Worm (Caenorhabditis elegans) whole organism, young adult: ENCODE results near the gene Y6G8.2.
A peak's percentile ranks its signal among the peaks of the same experiment; 100 is the strongest.

Experiments used
- aptf-3 ChIP-seq: fragments of 200-800 bp; sonication (Bioruptor generic); IDR thresholded peaks from 2 replicates; pipeline ENCODE4 v1.3.6; 2022; ENCODE audit warnings: missing genetic modification characterization, missing compliant biosample characterization
- attf-3 ChIP-seq: fragments of 200-800 bp; sonication (Bioruptor generic); conservative IDR thresholded peaks from 2 replicates; pipeline ENCODE4 v1.3.6; 2022; ENCODE audit warnings: missing genetic modification reagents, missing genetic modification characterization, missing compliant biosample characterization
- bed-2 ChIP-seq: fragments of 200-800 bp; sonication (Bioruptor generic); IDR thresholded peaks from 2 replicates; pipeline ENCODE4 v1.3.6; 2022; ENCODE audit warnings: missing genetic modification reagents, missing genetic modification characterization, missing compliant biosample characterization
- cebp-2 ChIP-seq: fragments of 200-800 bp; sonication (Bioruptor generic); IDR thresholded peaks from 2 replicates; pipeline ENCODE4 v1.3.6; 2022; ENCODE audit warnings: missing genetic modification characterization, missing compliant biosample characterization
- egl-44 ChIP-seq: fragments of 200-800 bp; sonication (Bioruptor generic); IDR thresholded peaks from 2 replicates; pipeline ENCODE4 v1.3.6; 2022; ENCODE audit warnings: missing genetic modification reagents, missing genetic modification characterization, missing compliant biosample characterization
- egrh-3 ChIP-seq: fragments of 200-800 bp; sonication (Bioruptor generic); IDR thresholded peaks from 2 replicates; pipeline ENCODE4 v1.3.6; 2022; ENCODE audit warnings: missing genetic modification reagents, missing genetic modification characterization, missing compliant biosample characterization
- hlh-26 ChIP-seq: fragments of 200-800 bp; sonication (Bioruptor generic); conservative IDR thresholded peaks from 2 replicates; pipeline ENCODE4 v1.3.6; 2022; ENCODE audit warnings: missing genetic modification reagents, missing genetic modification characterization, missing compliant biosample characterization
- lin-26 ChIP-seq: fragments of 200-800 bp; sonication (Bioruptor generic); IDR thresholded peaks from 2 replicates; pipeline ENCODE4 v1.3.6; 2022; ENCODE audit warnings: missing genetic modification reagents, missing genetic modification characterization, missing compliant biosample characterization
- lir-1 ChIP-seq: fragments of 200-800 bp; sonication (Bioruptor generic); conservative IDR thresholded peaks from 2 replicates; pipeline ENCODE4 v1.3.6; 2022; ENCODE audit warnings: missing genetic modification reagents, missing genetic modification characterization, missing compliant biosample characterization
- nhr-80 ChIP-seq: sonication (generic microtip); optimal IDR thresholded peaks from 2 replicates; lab custom pipeline; 2016; ENCODE audit warnings: missing genetic modification characterization, missing compliant biosample characterization
- snpc-1.3 ChIP-seq: sonication (generic microtip); optimal IDR thresholded peaks from 2 replicates; lab custom pipeline; 2017; ENCODE audit warnings: missing genetic modification characterization, mild to moderate bottlenecking, missing compliant biosample characterization, antibody characterized with exemption, moderate library complexity, missing genotype, missing genetic modification reagents; ENCODE audit not compliant: insufficient read depth
- zfh-2 ChIP-seq: fragments of 200-800 bp; sonication (Bioruptor generic); conservative IDR thresholded peaks from 2 replicates; pipeline ENCODE4 v1.3.6; 2022; ENCODE audit warnings: missing genetic modification reagents, missing genetic modification characterization, missing compliant biosample characterization

The Y6G8.2 gene

ce11 chrV:17548635-17549034 lies 50.1 kb downstream of the Y6G8.2 start:
- TF ChIP-seq cebp-2 (GFP tag; lab: Robert Waterston, UW) (0 out of 2 replicates have a peak, but pooled peaks have one; percentile 32), attf-3 (no peak), egl-44 (GFP tag; lab: Robert Waterston, UW) (no peak), aptf-3 (GFP tag; lab: Robert Waterston, UW) (no peak), lin-26 (GFP tag; lab: Robert Waterston, UW) (0 out of 2 replicates have a peak, but pooled peaks have one; percentile 54), zfh-2 (GFP tag; lab: Robert Waterston, UW) (peak; percentile 97), snpc-1.3 (tag; lab: Kevin White, UChicago) (no peak), egrh-3 (GFP tag; lab: Robert Waterston, UW) (peak; percentile 96), bed-2 (GFP tag; lab: Robert Waterston, UW) (no peak), hlh-26 (GFP tag; lab: Robert Waterston, UW) (no peak; the same call in 1 of the 2 replicates)

- TF ChIP-seq nhr-80 (tag; lab: Kevin White, UChicago) (peak; percentile 57), lir-1 (no peak)
- TF ChIP-seq, all 124 proteins: peak for 1
Observed at ce11 chrV:17546931-17547330, 51.8 kb downstream of the Y6G8.2 start.
